Worm (Caenorhabditis elegans) whole organism, L4 larva: ENCODE measurements around the gene Y54E2A.10.

Source experiments
- aly-2 ChIP-seq: sonication (generic microtip); optimal IDR thresholded peaks from 2 replicates; lab custom pipeline; 2018; ENCODE audit warnings: missing biosample characterization, missing genetic modification characterization
- dpl-1 ChIP-seq: fragments of 150-350 bp; optimal IDR thresholded peaks from 2 replicates; lab custom pipeline; 2014; ENCODE audit warnings: missing biosample characterization, missing genetic modification reagents, missing genetic modification characterization
- mdl-1 ChIP-seq, 2 experiments: fragments of 150-350 bp in 1 of 2; sonication (generic microtip) in 1 of 2; optimal IDR thresholded peaks; 2 replicates each; lab custom pipeline; 2014 to 2017; ENCODE audit warnings: missing biosample characterization in 2 of 2, missing genetic modification characterization in 2 of 2
- pqm-1 ChIP-seq: sonication (generic microtip); optimal IDR thresholded peaks from 2 replicates; lab custom pipeline; 2017; ENCODE audit warnings: missing biosample characterization, missing genetic modification characterization

DNA sequence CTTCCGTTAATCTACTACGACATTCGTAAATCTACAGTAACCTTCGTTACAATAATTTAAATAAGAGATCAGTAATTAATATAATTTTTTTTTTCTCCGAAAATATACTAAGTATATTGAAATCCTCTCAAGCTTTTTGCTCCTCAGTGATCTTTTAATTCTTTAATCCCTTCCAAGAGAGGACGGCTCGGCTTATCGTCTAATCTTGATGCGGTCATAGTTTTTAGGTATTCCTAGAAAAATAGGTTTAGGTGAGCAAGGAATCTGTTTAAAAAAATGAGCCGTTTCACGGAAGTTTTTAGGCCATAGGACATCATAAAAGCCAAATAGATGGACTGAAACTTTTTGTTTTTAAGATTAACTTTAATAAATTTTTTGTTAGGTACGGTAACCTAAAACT, 41.2 kb downstream of the Y54E2A.10 start:
- TF ChIP-seq aly-2, result no peak
- no peak for TF ChIP-seq dpl-1
- TF ChIP-seq pqm-1 (tag; lab: Kevin White, UChicago), result no peak
- TF ChIP-seq mdl-1 (tag; optimal IDR thresholded peaks at IDR 0.05; lab: Kevin White, UChicago), result no peak
